Fruit fly (Drosophila melanogaster): ENCODE measurements around the gene kairos.

- TF ChIP-seq CG32121 (GFP tag; IDR thresholded peaks at IDR 0.05) = no peak
- no peak for TF ChIP-seq D1 (tag; optimal IDR thresholded peaks at IDR 0.05)
- no peak for TF ChIP-seq CG15710 (tag; optimal IDR thresholded peaks at IDR 0.05)
- TF ChIP-seq Pif1B (GFP tag; optimal IDR thresholded peaks at IDR 0.05) = no peak
- TF ChIP-seq CG10348 (GFP tag; IDR thresholded peaks at IDR 0.05) = no peak
- TF ChIP-seq CG34367 (tag; optimal IDR thresholded peaks at IDR 0.05) = no peak
- no peak for TF ChIP-seq fd96Ca (GFP tag; IDR thresholded peaks at IDR 0.05)
- no peak for TF ChIP-seq Pif1A (GFP tag; optimal IDR thresholded peaks at IDR 0.05)
- no peak for TF ChIP-seq Ets98B (GFP tag; IDR thresholded peaks at IDR 0.05)
- TF ChIP-seq Snoo (tag; optimal IDR thresholded peaks at IDR 0.05) = no peak
- TF ChIP-seq CG8159 (tag; optimal IDR thresholded peaks at IDR 0.05) = no peak
These were observed at the start of gene kairos for dm6 chrX:18356141-18356600.

Measured in whole organism, pupa.